Fruit fly (Drosophila melanogaster) whole organism, embryonic: Measurements from ENCODE around the gene QC.

ENCODE experiments used
- ATbp ChIP-seq: fragments of 200-800 bp; sonication (Bioruptor generic); optimal IDR thresholded peaks from 2 replicates; lab custom pipeline; 2017; ENCODE audit warnings: missing biosample characterization, mild to moderate bottlenecking, missing genetic modification characterization, missing genetic modification reagents
- Asciz ChIP-seq: fragments of 200-800 bp; sonication (Bioruptor generic); optimal IDR thresholded peaks from 2 replicates; lab custom pipeline; 2017; ENCODE audit warnings: missing biosample characterization, mild to moderate bottlenecking, missing genetic modification characterization, missing genetic modification reagents
- Blimp-1 ChIP-seq: fragments of 200-800 bp; sonication (Bioruptor generic); optimal IDR thresholded peaks from 3 replicates; lab custom pipeline; 2018; ENCODE audit warnings: missing biosample characterization, missing genetic modification characterization, mild to moderate bottlenecking, moderate library complexity, missing genetic modification reagents
- CG10209 ChIP-seq: fragments of 200-800 bp; sonication (Bioruptor generic); optimal IDR thresholded peaks from 3 replicates; lab custom pipeline; 2017; ENCODE audit warnings: missing biosample characterization, mild to moderate bottlenecking, missing genetic modification characterization, missing genetic modification reagents
- CG12219 ChIP-seq: fragments of 200-800 bp; sonication (Bioruptor generic); optimal IDR thresholded peaks from 3 replicates; lab custom pipeline; 2018; ENCODE audit warnings: missing biosample characterization, mild to moderate bottlenecking, missing genetic modification characterization
- CG12659 ChIP-seq: fragments of 200-800 bp; sonication (Bioruptor generic); optimal IDR thresholded peaks from 3 replicates; lab custom pipeline; 2017; ENCODE audit warnings: mild to moderate bottlenecking, missing biosample characterization, missing genetic modification reagents, missing genetic modification characterization
- CG12769 ChIP-seq: fragments of 200-800 bp; sonication (Bioruptor generic); optimal IDR thresholded peaks from 2 replicates; lab custom pipeline; 2019; ENCODE audit warnings: missing biosample characterization, mild to moderate bottlenecking, missing genetic modification characterization, moderate library complexity
- CG13123 ChIP-seq: fragments of 200-800 bp; sonication (Bioruptor generic); optimal IDR thresholded peaks from 2 replicates; lab custom pipeline; 2016; ENCODE audit warnings: missing biosample characterization, missing genetic modification characterization
- CG13624 ChIP-seq: fragments of 200-800 bp; sonication (Bioruptor generic); optimal IDR thresholded peaks from 2 replicates; lab custom pipeline; 2016; ENCODE audit warnings: missing biosample characterization, missing genetic modification characterization
- CG14050 ChIP-seq: fragments of 200-800 bp; sonication (Bioruptor generic); IDR thresholded peaks from 3 replicates; pipeline ENCODE4 v1.3.6; 2022; ENCODE audit warnings: missing biosample characterization, missing genetic modification characterization
- CG14860 ChIP-seq: fragments of 200-800 bp; sonication (Bioruptor generic); IDR thresholded peaks from 3 replicates; pipeline ENCODE4 v1.3.6; 2022; ENCODE audit warnings: missing biosample characterization, missing genetic modification characterization; ENCODE audit not compliant: partially characterized antibody
- CG17385 ChIP-seq: fragments of 200-800 bp; sonication (Bioruptor generic); optimal IDR thresholded peaks from 3 replicates; lab custom pipeline; 2018; ENCODE audit warnings: missing biosample characterization, mild to moderate bottlenecking, missing genetic modification characterization
- CG33557 ChIP-seq: fragments of 200-800 bp; sonication (Bioruptor generic); optimal IDR thresholded peaks from 2 replicates; lab custom pipeline; 2019; ENCODE audit warnings: missing biosample characterization, mild to moderate bottlenecking, missing genetic modification characterization, moderate library complexity
- CG3407 ChIP-seq: fragments of 200-800 bp; sonication (Bioruptor generic); optimal IDR thresholded peaks from 2 replicates; lab custom pipeline; 2018; ENCODE audit warnings: missing biosample characterization, mild to moderate bottlenecking, missing genetic modification characterization
- CG5953 ChIP-seq: fragments of 200-800 bp; sonication (Bioruptor generic); IDR thresholded peaks from 2 replicates; pipeline ENCODE4 v1.3.6; 2022; ENCODE audit warnings: missing biosample characterization, missing genetic modification characterization
- CG6689 ChIP-seq: fragments of 200-800 bp; sonication (Bioruptor generic); IDR thresholded peaks from 2 replicates; pipeline ENCODE4 v1.3.6; 2022; ENCODE audit warnings: missing biosample characterization, missing genetic modification characterization
- Chrac-16 ChIP-seq: fragments of 200-800 bp; sonication (Bioruptor generic); optimal IDR thresholded peaks from 3 replicates; lab custom pipeline; 2016; ENCODE audit warnings: missing biosample characterization, missing genetic modification characterization
- Dbx ChIP-seq: fragments of 200-800 bp; sonication (Bioruptor generic); IDR thresholded peaks from 3 replicates; pipeline ENCODE4 v1.3.6; 2022; ENCODE audit warnings: missing biosample characterization, missing genetic modification characterization
- Dll ChIP-seq: fragments of 200-800 bp; sonication (Bioruptor generic); IDR thresholded peaks from 4 replicates; pipeline ENCODE4 v1.3.6; 2022; ENCODE audit warnings: missing biosample characterization, missing genetic modification characterization; ENCODE audit not compliant: partially characterized antibody
- Doc2 ChIP-seq: fragments of 200-800 bp; sonication (Bioruptor generic); IDR thresholded peaks from 2 replicates; pipeline ENCODE4 v1.3.6; 2022; ENCODE audit warnings: missing biosample characterization, missing genetic modification characterization
- Dp ChIP-seq: fragments of 200-800 bp; sonication (Bioruptor generic); optimal IDR thresholded peaks from 2 replicates; lab custom pipeline; 2018; ENCODE audit warnings: missing biosample characterization, mild to moderate bottlenecking, missing genetic modification characterization, moderate library complexity
- E2f2 ChIP-seq: fragments of 200-800 bp; sonication (Bioruptor generic); IDR thresholded peaks from 2 replicates; pipeline ENCODE4 v1.3.6; 2022; ENCODE audit warnings: missing biosample characterization, missing genetic modification characterization
- Elba2 ChIP-seq: fragments of 200-800 bp; sonication (Bioruptor generic); optimal IDR thresholded peaks from 3 replicates; lab custom pipeline; 2016; ENCODE audit warnings: missing biosample characterization, missing genetic modification characterization
- GATAe ChIP-seq: fragments of 200-800 bp; sonication (Bioruptor generic); conservative IDR thresholded peaks from 2 replicates; pipeline ENCODE4 v1.3.6; 2022; ENCODE audit warnings: missing biosample characterization, missing genetic modification characterization
- HLHmδ ChIP-seq: fragments of 200-800 bp; sonication (Bioruptor generic); optimal IDR thresholded peaks from 2 replicates; lab custom pipeline; 2018; ENCODE audit warnings: missing biosample characterization, mild to moderate bottlenecking, missing genetic modification characterization, moderate library complexity
- Med ChIP-seq: fragments of 200-800 bp; sonication (Bioruptor generic); peaks from one replicate; lab custom pipeline; 2016; ENCODE audit warnings: missing biosample characterization, missing genetic modification characterization, mild to moderate bottlenecking, inconsistent platforms, moderate library complexity
- Meics ChIP-seq: fragments of 200-800 bp; sonication (Bioruptor generic); optimal IDR thresholded peaks from 2 replicates; lab custom pipeline; 2017; ENCODE audit warnings: missing biosample characterization, mild to moderate bottlenecking, missing genetic modification characterization
- Optix ChIP-seq: fragments of 200-800 bp; sonication (Bioruptor generic); IDR thresholded peaks from 3 replicates; pipeline ENCODE4 v1.3.6; 2022; ENCODE audit warnings: missing biosample characterization, missing genetic modification characterization
- Ptx1 ChIP-seq: fragments of 200-800 bp; sonication (Bioruptor generic); IDR thresholded peaks from 2 replicates; pipeline ENCODE4 v1.3.6; 2022; ENCODE audit warnings: missing biosample characterization, missing genetic modification characterization
- Side ChIP-seq: fragments of 200-800 bp; sonication (Bioruptor generic); optimal IDR thresholded peaks from 2 replicates; lab custom pipeline; 2016; ENCODE audit warnings: missing biosample characterization, missing genetic modification characterization
- Trl ChIP-seq, 3 experiments: fragments of >200 bp in 2 of 3; fragments of 200-800 bp in 1 of 3; sonication (Bioruptor generic) in 1 of 3; optimal IDR thresholded peaks; 2 replicates in 1 of 3; 3 replicates in 2 of 3; lab custom pipeline; 2016 to 2017; ENCODE audit warnings: missing biosample characterization in 1 of 3, missing genetic modification characterization in 1 of 3
- Xrp1 ChIP-seq: fragments of 200-800 bp; sonication (Bioruptor generic); IDR thresholded peaks from 2 replicates; pipeline ENCODE4 v1.3.6; 2022; ENCODE audit warnings: missing biosample characterization, missing genetic modification characterization
- bigmax ChIP-seq: fragments of 200-800 bp; sonication (Bioruptor generic); optimal IDR thresholded peaks from 2 replicates; lab custom pipeline; 2018; ENCODE audit warnings: missing biosample characterization, mild to moderate bottlenecking, missing genetic modification characterization
- chif ChIP-seq, 2 experiments: fragments of 200-800 bp; sonication (Bioruptor generic); optimal IDR thresholded peaks; 3 replicates each; lab custom pipeline; 2016; ENCODE audit warnings: missing biosample characterization in 2 of 2, missing genetic modification characterization in 2 of 2
- croc ChIP-seq: fragments of 200-800 bp; sonication (Bioruptor generic); conservative IDR thresholded peaks from 3 replicates; pipeline ENCODE4 v1.3.6; 2022; ENCODE audit warnings: missing biosample characterization, missing genetic modification characterization
- crp ChIP-seq, 2 experiments: fragments of 200-800 bp; sonication (Bioruptor generic); optimal IDR thresholded peaks; 2 replicates in 1 of 2; 3 replicates in 1 of 2; lab custom pipeline; 2017; ENCODE audit warnings: missing biosample characterization in 2 of 2, missing genetic modification characterization in 2 of 2, mild to moderate bottlenecking in 1 of 2, moderate library complexity in 1 of 2
- dmrt99B ChIP-seq: fragments of 200-800 bp; sonication (Bioruptor generic); optimal IDR thresholded peaks from 2 replicates; lab custom pipeline; 2018; ENCODE audit warnings: missing biosample characterization, mild to moderate bottlenecking, missing genetic modification characterization, moderate library complexity
- esg ChIP-seq: fragments of 200-800 bp; sonication (Bioruptor generic); conservative IDR thresholded peaks from 2 replicates; pipeline ENCODE4 v1.3.6; 2022; ENCODE audit warnings: missing biosample characterization, missing genetic modification characterization
- fru ChIP-seq: fragments of >200 bp; optimal IDR thresholded peaks from 2 replicates; lab custom pipeline; 2017
- kah ChIP-seq: fragments of 200-800 bp; sonication (Bioruptor generic); optimal IDR thresholded peaks from 2 replicates; lab custom pipeline; 2018; ENCODE audit warnings: missing biosample characterization, mild to moderate bottlenecking, missing genetic modification characterization
- lola ChIP-seq, 3 experiments: fragments of >200 bp in 2 of 3; fragments of 200-800 bp in 1 of 3; sonication (Bioruptor generic) in 1 of 3; optimal IDR thresholded peaks; 2 replicates each; lab custom pipeline; 2017 to 2019; ENCODE audit warnings: missing biosample characterization in 3 of 3, missing genetic modification characterization in 3 of 3, mild to moderate bottlenecking in 1 of 3, moderate library complexity in 1 of 3
- org-1 ChIP-seq: fragments of 200-800 bp; sonication (Bioruptor generic); optimal IDR thresholded peaks from 2 replicates; lab custom pipeline; 2017; ENCODE audit warnings: missing biosample characterization, missing genetic modification characterization
- slp2 ChIP-seq: fragments of 200-800 bp; sonication (Bioruptor generic); optimal IDR thresholded peaks from 2 replicates; lab custom pipeline; 2016; ENCODE audit warnings: missing biosample characterization, missing genetic modification characterization
- sr ChIP-seq: fragments of 200-800 bp; sonication (Bioruptor generic); IDR thresholded peaks from 3 replicates; pipeline ENCODE4 v1.3.6; 2022; ENCODE audit warnings: missing biosample characterization, missing genetic modification characterization
- ssp ChIP-seq: fragments of 200-800 bp; sonication (Bioruptor generic); IDR thresholded peaks from 2 replicates; pipeline ENCODE4 v1.3.6; 2022; ENCODE audit warnings: missing biosample characterization, missing genetic modification characterization
- ttk ChIP-seq: fragments of 200-800 bp; sonication (Bioruptor generic); IDR thresholded peaks from 2 replicates; pipeline ENCODE4 v2.1.2; 2022; ENCODE audit warnings: missing biosample characterization, missing genetic modification characterization
- tup ChIP-seq: fragments of 200-800 bp; sonication (Bioruptor generic); optimal IDR thresholded peaks from 2 replicates; lab custom pipeline; 2016; ENCODE audit warnings: missing biosample characterization, mild to moderate bottlenecking, missing genetic modification characterization, moderate library complexity

QC gene

DNA sequence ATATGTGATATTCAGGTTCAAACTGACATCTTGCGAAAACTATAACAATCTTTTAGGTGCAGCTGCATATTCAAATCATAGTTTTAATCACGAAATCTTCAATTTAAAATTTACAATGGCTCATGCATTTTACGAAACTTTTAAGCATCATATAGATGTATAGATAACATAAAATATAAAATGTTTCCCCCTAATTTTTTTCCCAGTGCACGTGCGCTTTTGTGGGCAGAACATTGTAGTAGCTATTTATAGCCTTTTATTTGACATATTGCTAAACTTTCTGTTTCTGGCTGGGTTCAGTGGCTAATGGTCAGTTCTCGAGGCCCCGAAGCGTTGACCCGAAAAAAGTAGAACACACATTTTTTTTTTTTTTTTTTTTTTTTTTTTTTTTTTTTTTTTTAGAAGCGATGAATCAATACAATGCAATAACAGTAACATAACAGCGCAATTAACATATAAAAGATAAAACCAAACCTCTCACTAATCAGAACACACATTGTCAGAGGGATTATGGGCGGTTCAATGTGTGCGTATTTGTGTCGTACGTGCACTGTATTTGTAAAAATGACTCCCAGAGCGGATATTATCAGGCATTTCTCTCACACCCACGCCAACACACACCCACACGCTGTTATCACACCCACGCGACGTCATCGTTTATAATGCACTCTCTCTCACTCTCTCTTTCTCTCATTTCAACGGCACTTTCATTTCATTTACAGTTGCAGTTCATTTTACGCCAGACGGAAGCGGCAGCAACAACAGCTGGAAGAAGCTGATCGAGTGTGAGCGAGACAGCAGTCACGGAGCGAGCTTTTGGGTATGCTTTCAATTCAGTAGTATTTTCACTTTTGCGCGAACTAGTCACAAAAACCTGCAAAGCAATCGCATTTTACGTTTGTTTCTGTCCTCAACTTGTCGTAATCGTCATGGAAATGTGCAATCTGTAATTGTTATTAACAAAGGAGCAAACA lies 24.0 kb upstream of the QC start (continued):
- TF ChIP-seq ttk (GFP tag; lab: Robert Waterston, UW) (no peak), kah (GFP tag; lab: Kevin White, UChicago) (no peak), Elba2 (GFP tag; lab: Kevin White, UChicago) (no peak), CG14860 (GFP tag; lab: Robert Waterston, UW) (no peak), Asciz (GFP tag; lab: Kevin White, UChicago) (no peak), org-1 (GFP tag; lab: Kevin White, UChicago) (peak; percentile 29), Xrp1 (peak; percentile 59; the same call in 1 of the 2 replicates), chif (GFP tag; optimal IDR thresholded peaks at IDR 0.05; lab: Kevin White, UChicago) (peak in 1 of 2 experiments; percentile 34), CG13624 (peak; percentile 31), Dll (0 out of 4 replicates have a peak, but pooled peaks have one; percentile 26), tup (GFP tag; lab: Kevin White, UChicago) (no peak), ATbp (GFP tag; lab: Kevin White, UChicago) (peak; percentile 50), CG14050 (GFP tag; lab: Robert Waterston, UW) (peak; percentile 28; the same call in 2 of the 3 replicates), Doc2 (GFP tag; lab: Robert Waterston, UW) (no peak), croc (no peak), Dp (GFP tag; lab: Kevin White, UChicago) (no peak), Optix (GFP tag; lab: Robert Waterston, UW) (peak; percentile 32; the same call in 1 of the 3 replicates), dmrt99B (tag; lab: Kevin White, UChicago) (peak; percentile 68), CG6689 (0 out of 2 replicates have a peak, but pooled peaks have one; percentile 10), Chrac-16 (peak; percentile 18), Trl (optimal IDR thresholded peaks at IDR 0.05; lab: Kevin White, UChicago) (peak; percentile 52 to 64), Trl (GFP tag; optimal IDR thresholded peaks at IDR 0.05; lab: Kevin White, UChicago) (no peak), CG13123 (GFP tag; lab: Kevin White, UChicago) (no peak), Med (GFP tag; lab: Kevin White, UChicago) (peak; percentile 81), E2f2 (GFP tag; lab: Robert Waterston, UW) (0 out of 2 replicates have a peak, but pooled peaks have one; percentile 14), CG12769 (tag; lab: Kevin White, UChicago) (peak; percentile 35), CG10209 (GFP tag; lab: Kevin White, UChicago) (peak; percentile 47), CG33557 (GFP tag; lab: Kevin White, UChicago) (no peak), Side (peak; percentile 16), CG12659 (GFP tag; lab: Kevin White, UChicago) (peak; percentile 40), esg (GFP tag; lab: Robert Waterston, UW) (peak; percentile 32; the same call in 1 of the 2 replicates), CG5953 (GFP tag; lab: Robert Waterston, UW) (peak; percentile 52), CG12219 (GFP tag; lab: Kevin White, UChicago) (peak; percentile 41), ssp (GFP tag; lab: Robert Waterston, UW) (no peak), Blimp-1 (GFP tag; lab: Kevin White, UChicago) (peak; percentile 98), GATAe (GFP tag; lab: Robert Waterston, UW) (no peak), lola (GFP tag; optimal IDR thresholded peaks at IDR 0.05; lab: Kevin White, UChicago) (peak in 1 of 3 experiments; percentile 21), sr (peak; percentile 99), CG17385 (GFP tag; lab: Kevin White, UChicago) (peak; percentile 42), fru (lab: Kevin White, UChicago) (no peak), Dbx (GFP tag; lab: Robert Waterston, UW) (no peak), CG3407 (GFP tag; lab: Kevin White, UChicago) (peak; percentile 18), Meics (peak; percentile 13), Ptx1 (GFP tag; lab: Robert Waterston, UW) (no peak; the same call in none of the 2 replicates), HLHmδ (peak; percentile 5), bigmax (GFP tag; lab: Kevin White, UChicago) (no peak), slp2 (GFP tag; lab: Kevin White, UChicago) (no peak), crp (GFP tag; optimal IDR thresholded peaks at IDR 0.05; lab: Kevin White, UChicago) (peak in 1 of 2 experiments; percentile 60)
